Worm (Caenorhabditis elegans) whole organism, L4/young adult: Measurements from ENCODE around the gene lim-8.

Experiments
- W03F9.2 ChIP-seq: fragments of 150-350 bp; optimal IDR thresholded peaks from 2 replicates; lab custom pipeline; 2014; ENCODE audit warnings: missing biosample characterization, missing genetic modification characterization
- dao-5 ChIP-seq: sonication (generic microtip); optimal IDR thresholded peaks from 2 replicates; lab custom pipeline; 2016; ENCODE audit warnings: missing genotype, missing genetic modification characterization, moderate library complexity, missing compliant biosample characterization
- him-1 ChIP-seq: sonication (generic microtip); optimal IDR thresholded peaks from 2 replicates; lab custom pipeline; 2016; ENCODE audit warnings: missing genotype, missing genetic modification reagents, missing genetic modification characterization, missing compliant biosample characterization

DNA sequence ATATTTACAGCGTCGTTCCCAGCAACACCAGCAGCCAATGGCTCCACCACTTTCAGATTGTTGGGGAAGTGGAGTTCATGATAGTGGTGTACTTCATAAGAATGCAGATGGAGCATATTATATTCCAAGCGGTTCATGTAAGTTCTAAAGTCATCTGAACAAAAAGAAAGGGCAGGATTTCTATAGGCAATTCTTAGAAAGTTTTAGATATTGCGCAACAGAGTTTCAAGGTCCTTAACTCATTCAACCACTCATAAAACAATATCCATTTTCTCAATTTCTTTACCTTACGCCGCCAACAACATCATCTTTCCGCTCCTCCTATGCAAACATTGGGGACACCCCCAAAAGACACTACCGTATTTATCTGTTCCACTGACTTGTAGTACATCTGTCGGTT lies 28.7 kb downstream of the lim-8 start:
- TF ChIP-seq dao-5 (tag; lab: Kevin White, UChicago) (no peak), him-1 (tag; lab: Kevin White, UChicago) (no peak), W03F9.2 (tag; lab: Kevin White, UChicago) (no peak)
